Worm (Caenorhabditis elegans) whole organism, young adult: Measurements from ENCODE around the gene C32D5.7.

Experiments used
- B0035.1 ChIP-seq: sonication (generic microtip); optimal IDR thresholded peaks from 2 replicates; lab custom pipeline; 2016; ENCODE audit warnings: missing genetic modification characterization, mild to moderate bottlenecking, missing compliant biosample characterization, missing genotype, missing genetic modification reagents
- C17E4.6 ChIP-seq: fragments of 200-800 bp; sonication (Bioruptor generic); IDR thresholded peaks from 2 replicates; pipeline ENCODE4 v1.3.6; 2022; ENCODE audit warnings: missing genetic modification reagents, missing genetic modification characterization, missing compliant biosample characterization
- F22D6.2 ChIP-seq: sonication (generic microtip); optimal IDR thresholded peaks from 2 replicates; lab custom pipeline; 2016; ENCODE audit warnings: mild to moderate bottlenecking, missing genetic modification characterization, missing compliant biosample characterization
- F23B12.7 ChIP-seq: sonication (generic microtip); optimal IDR thresholded peaks from 2 replicates; lab custom pipeline; 2017; ENCODE audit warnings: missing genetic modification characterization, mild to moderate bottlenecking, missing compliant biosample characterization, antibody characterized with exemption, moderate library complexity; ENCODE audit not compliant: insufficient read depth
- F49E8.2 ChIP-seq: sonication (generic microtip); optimal IDR thresholded peaks from 3 replicates; lab custom pipeline; 2017; ENCODE audit warnings: missing genetic modification characterization, mild to moderate bottlenecking, missing compliant biosample characterization, antibody characterized with exemption, moderate library complexity; ENCODE audit not compliant: insufficient read depth
- F52B5.7 ChIP-seq: sonication (generic microtip); optimal IDR thresholded peaks from 2 replicates; lab custom pipeline; 2016; ENCODE audit warnings: mild to moderate bottlenecking, missing genetic modification characterization, missing compliant biosample characterization
- K12H6.12 ChIP-seq: fragments of 200-800 bp; sonication (Bioruptor generic); optimal IDR thresholded peaks from 2 replicates; lab custom pipeline; 2018; ENCODE audit warnings: mild to moderate bottlenecking, missing genetic modification characterization, missing compliant biosample characterization
- T07F8.4 ChIP-seq: sonication (generic microtip); optimal IDR thresholded peaks from 2 replicates; lab custom pipeline; 2016; ENCODE audit warnings: mild to moderate bottlenecking, missing genetic modification characterization, moderate library complexity, missing compliant biosample characterization
- Y53G8AR.9 ChIP-seq: fragments of 200-800 bp; sonication (Bioruptor generic); conservative IDR thresholded peaks from 2 replicates; pipeline ENCODE4 v1.3.6; 2022; ENCODE audit warnings: missing genetic modification reagents, missing genetic modification characterization, missing compliant biosample characterization
- attf-6 ChIP-seq: fragments of 200-800 bp; sonication (Bioruptor generic); IDR thresholded peaks from 2 replicates; pipeline ENCODE4 v1.3.6; 2022; ENCODE audit warnings: missing genetic modification reagents, missing genetic modification characterization, missing compliant biosample characterization
- bed-1 ChIP-seq: fragments of 200-800 bp; sonication (Bioruptor generic); IDR thresholded peaks from 2 replicates; pipeline ENCODE4 v1.3.6; 2022; ENCODE audit warnings: missing genetic modification reagents, missing genetic modification characterization, missing compliant biosample characterization
- ccch-3 ChIP-seq: fragments of 200-800 bp; sonication (Bioruptor generic); optimal IDR thresholded peaks from 2 replicates; lab custom pipeline; 2018; ENCODE audit warnings: mild to moderate bottlenecking, missing genetic modification characterization, missing compliant biosample characterization
- cebp-1 ChIP-seq, 2 experiments: fragments of 200-800 bp in 1 of 2; sonication (Bioruptor generic) in 1 of 2; sonication (generic microtip) in 1 of 2; IDR thresholded peaks in 1 of 2; optimal IDR thresholded peaks in 1 of 2; 2 replicates each; pipeline versions ENCODE4 v1.3.6 to Lab custom; 2017 to 2022; ENCODE audit warnings: missing compliant biosample characterization in 2 of 2, missing genetic modification characterization in 2 of 2, mild to moderate bottlenecking in 1 of 2, missing genetic modification reagents in 1 of 2, moderate library complexity in 1 of 2
- ceh-27 ChIP-seq: fragments of 200-800 bp; sonication (Bioruptor generic); optimal IDR thresholded peaks from 2 replicates; lab custom pipeline; 2018; ENCODE audit warnings: mild to moderate bottlenecking, missing genetic modification characterization, moderate library complexity, missing compliant biosample characterization
- dox-1 ChIP-seq: fragments of 200-800 bp; sonication (Bioruptor generic); IDR thresholded peaks from 2 replicates; pipeline ENCODE4 v1.3.6; 2022; ENCODE audit warnings: missing genetic modification reagents, missing genetic modification characterization, missing compliant biosample characterization
- dpff-1 ChIP-seq: sonication (generic microtip); optimal IDR thresholded peaks from 2 replicates; lab custom pipeline; 2017; ENCODE audit warnings: mild to moderate bottlenecking, missing genetic modification characterization, missing compliant biosample characterization
- efl-1 ChIP-seq: fragments of 150-350 bp; optimal IDR thresholded peaks from 2 replicates; lab custom pipeline; 2014; ENCODE audit warnings: missing biosample characterization, missing genetic modification reagents, missing genetic modification characterization
- hlh-26 ChIP-seq: fragments of 200-800 bp; sonication (Bioruptor generic); conservative IDR thresholded peaks from 2 replicates; pipeline ENCODE4 v1.3.6; 2022; ENCODE audit warnings: missing genetic modification reagents, missing genetic modification characterization, missing compliant biosample characterization
- hmg-1.2 ChIP-seq: fragments of 200-800 bp; sonication (Bioruptor generic); IDR thresholded peaks from 2 replicates; pipeline ENCODE4 v1.3.6; 2022; ENCODE audit warnings: missing genetic modification reagents, missing genetic modification characterization, missing compliant biosample characterization
- hrde-1 ChIP-seq: sonication (generic microtip); optimal IDR thresholded peaks from 2 replicates; lab custom pipeline; 2016; ENCODE audit warnings: missing genetic modification characterization, mild to moderate bottlenecking, missing compliant biosample characterization, moderate library complexity, missing genotype, missing genetic modification reagents, borderline replicate concordance
- hsf-1 ChIP-seq: fragments of 200-800 bp; sonication (Bioruptor generic); IDR thresholded peaks from 2 replicates; pipeline ENCODE4 v1.3.6; 2022; ENCODE audit warnings: missing genetic modification reagents, missing genetic modification characterization, missing compliant biosample characterization
- lag-1 ChIP-seq: fragments of 200-800 bp; sonication (Bioruptor generic); IDR thresholded peaks from 2 replicates; pipeline ENCODE4 v1.3.6; 2022; ENCODE audit warnings: missing genetic modification reagents, missing genetic modification characterization, missing compliant biosample characterization
- let-526 ChIP-seq: fragments of 200-800 bp; sonication (Bioruptor generic); IDR thresholded peaks from 2 replicates; pipeline ENCODE4 v1.3.6; 2022; ENCODE audit warnings: missing genetic modification reagents, missing genetic modification characterization, missing compliant biosample characterization
- lin-54 ChIP-seq: fragments of 200-800 bp; sonication (Bioruptor generic); optimal IDR thresholded peaks from 2 replicates; lab custom pipeline; 2018; ENCODE audit warnings: mild to moderate bottlenecking, missing genetic modification characterization, missing compliant biosample characterization
- madf-8 ChIP-seq: fragments of 200-800 bp; sonication (Bioruptor generic); conservative IDR thresholded peaks from 2 replicates; pipeline ENCODE4 v1.3.6; 2022; ENCODE audit warnings: missing genetic modification reagents, missing genetic modification characterization, missing compliant biosample characterization
- nhr-179 ChIP-seq: sonication (generic microtip); optimal IDR thresholded peaks from 2 replicates; lab custom pipeline; 2016; ENCODE audit warnings: mild to moderate bottlenecking, missing genetic modification characterization, missing compliant biosample characterization
- repo-1 ChIP-seq: sonication (generic microtip); optimal IDR thresholded peaks from 2 replicates; lab custom pipeline; 2017; ENCODE audit warnings: mild to moderate bottlenecking, missing genetic modification characterization, missing compliant biosample characterization
- sea-2 ChIP-seq: fragments of 200-800 bp; sonication (Bioruptor generic); IDR thresholded peaks from 2 replicates; pipeline ENCODE4 v1.3.6; 2022; ENCODE audit warnings: missing genetic modification characterization, missing compliant biosample characterization
- snpc-1.1 ChIP-seq: sonication (generic microtip); optimal IDR thresholded peaks from 2 replicates; lab custom pipeline; 2017; ENCODE audit warnings: missing genetic modification characterization, mild to moderate bottlenecking, missing compliant biosample characterization, antibody characterized with exemption, moderate library complexity, missing genotype, missing genetic modification reagents; ENCODE audit not compliant: insufficient read depth
- snpc-1.3 ChIP-seq: sonication (generic microtip); optimal IDR thresholded peaks from 2 replicates; lab custom pipeline; 2017; ENCODE audit warnings: missing genetic modification characterization, mild to moderate bottlenecking, missing compliant biosample characterization, antibody characterized with exemption, moderate library complexity, missing genotype, missing genetic modification reagents; ENCODE audit not compliant: insufficient read depth
- unc-130 ChIP-seq: sonication (generic microtip); optimal IDR thresholded peaks from 2 replicates; lab custom pipeline; 2016; ENCODE audit warnings: missing genetic modification reagents, missing genetic modification characterization, missing compliant biosample characterization
- unc-62 ChIP-seq: fragments of 150-350 bp; optimal IDR thresholded peaks from 2 replicates; lab custom pipeline; 2014; ENCODE audit warnings: missing biosample characterization, missing genetic modification reagents, missing genetic modification characterization
- xnd-1 ChIP-seq: sonication (generic microtip); optimal IDR thresholded peaks from 2 replicates; lab custom pipeline; 2016; ENCODE audit warnings: missing genotype, missing genetic modification reagents, missing genetic modification characterization, missing compliant biosample characterization
- zfh-2 ChIP-seq: fragments of 200-800 bp; sonication (Bioruptor generic); conservative IDR thresholded peaks from 2 replicates; pipeline ENCODE4 v1.3.6; 2022; ENCODE audit warnings: missing genetic modification reagents, missing genetic modification characterization, missing compliant biosample characterization
- ztf-6 ChIP-seq: fragments of 200-800 bp; sonication (Bioruptor generic); IDR thresholded peaks from 2 replicates; pipeline ENCODE4 v1.3.6; 2022; ENCODE audit warnings: missing genetic modification reagents, missing genetic modification characterization, missing compliant biosample characterization

C32D5.7 gene

ce11 chrII:6344513-6344912 lies 4.7 kb upstream of the C32D5.7 start:
- no peak for TF ChIP-seq T07F8.4 (tag; lab: Kevin White, UChicago)
- TF ChIP-seq, all 124 proteins: peak for 0

DNA sequence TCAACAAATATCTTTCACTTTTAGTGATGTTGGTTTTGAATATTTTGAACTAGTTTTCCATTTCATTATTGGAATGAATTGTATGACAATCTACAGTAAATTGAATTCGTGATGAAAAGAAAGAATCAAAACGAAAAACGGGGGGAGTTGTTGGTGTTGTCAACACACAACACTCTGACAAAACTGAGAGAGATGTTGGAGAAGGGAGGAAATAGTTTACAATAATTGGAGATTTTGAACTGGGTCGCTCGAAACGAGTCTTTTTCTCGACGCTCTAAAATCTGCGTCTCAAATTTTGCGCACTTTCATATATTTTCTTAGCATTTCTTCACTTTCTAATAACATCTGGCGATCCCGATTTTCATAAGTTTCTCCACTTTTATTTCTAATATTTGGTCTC lies 4.0 kb upstream of the C32D5.7 start, which contains the start of gene txt-18:
txt-18 (plus strand) TSS at position 180 of the 400 bp plus-strand sequence.
- no peak for TF ChIP-seq nhr-179
- TF ChIP-seq hmg-1.2 (GFP tag; lab: Robert Waterston, UW) = peak; percentile 15; the same call in 1 of the 2 replicates
- no peak for TF ChIP-seq cebp-1 (GFP tag; IDR thresholded peaks at IDR 0.05; lab: Robert Waterston, UW)
- peak; percentile 5 for TF ChIP-seq cebp-1 (tag; optimal IDR thresholded peaks at IDR 0.05; lab: Kevin White, UChicago)
- no peak for TF ChIP-seq F52B5.7 (tag; lab: Kevin White, UChicago)
- TF ChIP-seq sea-2 (GFP tag; lab: Robert Waterston, UW) = no peak
- TF ChIP-seq dox-1 (GFP tag; lab: Robert Waterston, UW) = 0 out of 2 replicates have a peak, but pooled peaks have one; percentile 6
- TF ChIP-seq snpc-1.1 = no peak
- TF ChIP-seq zfh-2 (GFP tag; lab: Robert Waterston, UW) = no peak

DNA sequence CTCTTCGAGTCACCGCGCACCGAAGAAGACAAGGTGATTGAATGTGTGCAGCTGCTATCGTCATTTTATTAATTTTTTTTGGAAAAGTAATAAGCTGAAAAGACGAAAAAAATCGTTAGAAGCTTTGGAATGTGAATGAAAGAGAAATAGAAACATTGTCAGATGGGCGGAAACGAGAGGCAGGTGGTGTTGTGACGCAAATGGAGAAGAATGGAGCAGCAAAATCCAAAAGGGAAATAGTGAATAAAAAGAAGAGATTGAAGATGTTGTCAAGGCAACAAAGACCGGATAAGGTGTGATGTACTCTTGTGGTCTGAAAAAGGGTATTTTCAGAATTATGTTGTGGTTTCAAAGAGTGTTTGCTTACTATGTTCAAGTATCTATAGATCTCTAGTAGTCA lies 2.6 kb upstream of the C32D5.7 start:
- TF ChIP-seq repo-1 (no peak), unc-130 (no peak), ceh-27 (GFP tag; lab: Kevin White, UChicago) (no peak), C17E4.6 (no peak), xnd-1 (tag; lab: Kevin White, UChicago) (no peak), lin-54 (GFP tag; lab: Kevin White, UChicago) (no peak), F22D6.2 (no peak), ccch-3 (GFP tag; lab: Kevin White, UChicago) (no peak), F49E8.2 (no peak), Y53G8AR.9 (GFP tag; lab: Robert Waterston, UW) (no peak), attf-6 (GFP tag; lab: Robert Waterston, UW) (no peak), K12H6.12 (no peak), ztf-6 (GFP tag; lab: Robert Waterston, UW) (no peak), madf-8 (no peak), hlh-26 (GFP tag; lab: Robert Waterston, UW) (no peak), B0035.1 (tag; lab: Kevin White, UChicago) (no peak), lag-1 (GFP tag; lab: Robert Waterston, UW) (no peak), snpc-1.1 (no peak), unc-62 (GFP tag; lab: Kevin White, UChicago) (no peak), sea-2 (GFP tag; lab: Robert Waterston, UW) (no peak)

ce11 chrII:6341076-6341475 lies 1.2 kb upstream of the C32D5.7 start:
- TF ChIP-seq hrde-1 = no peak
- no peak for TF ChIP-seq dpff-1 (tag; lab: Kevin White, UChicago)
- TF ChIP-seq let-526 (GFP tag; lab: Robert Waterston, UW) = no peak
- TF ChIP-seq bed-1 (GFP tag; lab: Robert Waterston, UW) = no peak
- TF ChIP-seq sea-2 (GFP tag; lab: Robert Waterston, UW) = no peak
- no peak for TF ChIP-seq efl-1 (GFP tag; lab: Kevin White, UChicago)
- TF ChIP-seq unc-62 (GFP tag; lab: Kevin White, UChicago) = no peak
- no peak for TF ChIP-seq snpc-1.3 (tag; lab: Kevin White, UChicago)
- no peak for TF ChIP-seq hsf-1 (GFP tag; lab: Robert Waterston, UW)
- TF ChIP-seq F23B12.7 (tag; lab: Kevin White, UChicago) = no peak
- TF ChIP-seq repo-1 = no peak
